Fruit fly (Drosophila melanogaster): ENCODE data around the gene CG14357.

The CG14357 gene

DNA sequence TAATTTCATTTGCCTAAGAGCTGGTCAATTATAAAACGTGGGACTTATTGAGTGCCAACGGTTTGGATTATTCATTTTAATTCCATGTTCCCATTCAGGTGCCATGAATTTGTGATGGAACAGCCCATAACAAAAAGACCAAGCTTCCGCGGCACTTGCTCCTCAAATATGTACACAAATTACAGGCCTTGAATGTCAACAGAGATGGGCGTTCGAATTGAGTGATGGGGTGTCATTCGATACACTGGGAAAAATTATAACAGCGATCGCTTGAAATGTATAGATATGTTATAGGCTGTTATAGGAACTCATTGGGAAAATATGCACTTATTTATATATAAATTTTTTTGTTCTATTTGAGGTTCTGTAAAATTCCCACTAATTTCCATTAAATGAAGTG lies 4.1 kb upstream of the CG14357 start:
- TF ChIP-seq psq (optimal IDR thresholded peaks at IDR 0.05) (no peak), Myc (optimal IDR thresholded peaks at IDR 0.05) (no peak), Sin3A (optimal IDR thresholded peaks at IDR 0.05) (no peak), ttk (optimal IDR thresholded peaks at IDR 0.05) (no peak), insv (optimal IDR thresholded peaks at IDR 0.05) (no peak), h (optimal IDR thresholded peaks at IDR 0.05) (no peak)

DNA sequence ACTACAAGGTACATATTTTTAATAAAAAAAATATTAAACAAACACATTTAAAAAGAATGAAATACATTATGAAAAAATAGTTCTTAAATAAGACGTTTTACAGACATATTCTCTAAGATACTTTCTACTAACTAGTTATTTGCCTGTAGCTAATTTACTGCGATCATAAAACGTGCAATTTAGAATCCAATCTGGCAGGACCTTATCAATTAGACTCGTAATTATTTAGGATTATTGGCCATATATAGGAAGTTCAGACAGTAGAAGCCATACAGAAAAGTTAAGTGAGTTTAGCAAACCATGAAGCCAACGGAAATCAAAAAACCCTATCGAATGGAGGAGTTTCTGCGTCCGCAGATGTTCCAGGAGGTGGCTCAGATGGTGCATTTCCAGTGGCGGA lies 2.8 kb downstream of the CG14357 start, which contains the start of gene Or88a:
TSS of gene Or88a (plus strand) at position 301 of the 400 bp plus-strand sequence.
- TF ChIP-seq Myc (optimal IDR thresholded peaks at IDR 0.05) (no peak), Sin3A (optimal IDR thresholded peaks at IDR 0.05) (no peak), h (optimal IDR thresholded peaks at IDR 0.05) (no peak), ttk (optimal IDR thresholded peaks at IDR 0.05) (no peak), insv (optimal IDR thresholded peaks at IDR 0.05) (no peak), psq (optimal IDR thresholded peaks at IDR 0.05) (no peak)

- no peak for TF ChIP-seq h (optimal IDR thresholded peaks at IDR 0.05)
- TF ChIP-seq insv (optimal IDR thresholded peaks at IDR 0.05), result no peak
- no peak for TF ChIP-seq ttk (optimal IDR thresholded peaks at IDR 0.05)
- TF ChIP-seq Myc (optimal IDR thresholded peaks at IDR 0.05), result no peak
These were observed 3.6 kb downstream of the CG14357 start, which contains the start of gene CG12402 for dm6 chr3R:14108158-14108921. Gene CG12402, minus strand, starts transcription at chr3R:14108321.

- TF ChIP-seq h (optimal IDR thresholded peaks at IDR 0.05) (no peak), Myc (optimal IDR thresholded peaks at IDR 0.05) (no peak), psq (optimal IDR thresholded peaks at IDR 0.05) (no peak)
These were observed 4.4 kb downstream of the CG14357 start for dm6 chr3R:14107597-14107996.

DNA sequence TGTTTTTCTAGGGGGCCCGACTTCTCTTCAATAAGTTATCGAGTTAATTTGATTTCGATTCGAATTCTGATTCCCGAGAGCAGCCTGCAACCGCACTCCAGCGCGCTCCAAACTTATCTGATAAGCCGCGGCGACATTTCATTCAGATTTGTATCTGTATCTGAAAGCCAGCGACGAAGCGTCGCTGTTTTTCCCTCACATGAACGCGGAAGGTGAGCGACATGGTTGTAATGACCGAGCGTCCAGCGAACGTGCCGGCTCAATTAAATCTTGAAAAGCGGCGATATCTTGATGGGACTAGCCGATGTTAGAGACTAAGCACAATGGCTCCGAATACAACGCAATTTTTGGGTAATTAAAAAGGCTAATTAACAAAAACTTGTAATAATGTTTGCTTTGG lies 8.9 kb downstream of the CG14357 start, which contains the start of gene PK1-R:
TSS of gene PK1-R (minus strand) at position 101 of the 400 bp plus-strand sequence.
- TF ChIP-seq Sin3A (optimal IDR thresholded peaks at IDR 0.05) (no peak), psq (optimal IDR thresholded peaks at IDR 0.05) (no peak), Myc (optimal IDR thresholded peaks at IDR 0.05) (no peak), ttk (optimal IDR thresholded peaks at IDR 0.05) (no peak), h (optimal IDR thresholded peaks at IDR 0.05) (no peak), insv (optimal IDR thresholded peaks at IDR 0.05) (no peak)

DNA sequence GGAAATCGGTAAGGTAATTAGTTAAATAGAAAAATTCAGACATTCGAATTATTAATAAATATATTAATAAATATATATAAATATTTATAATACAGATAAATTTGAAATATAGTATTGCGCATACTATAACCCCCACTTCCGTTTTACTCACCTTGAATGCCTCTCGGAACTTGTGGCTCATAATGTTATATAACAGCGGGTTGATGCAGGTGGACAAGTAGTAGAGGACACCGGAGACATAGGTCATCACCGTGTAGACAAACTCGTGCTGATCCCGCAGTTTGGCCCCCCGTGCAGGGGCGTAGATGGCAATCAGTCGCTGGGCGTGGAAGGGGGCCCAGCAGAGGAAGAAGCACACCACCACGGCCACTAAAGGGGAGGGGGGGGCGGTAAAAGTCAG lies 11.0 kb downstream of the CG14357 start:
- TF ChIP-seq ttk (optimal IDR thresholded peaks at IDR 0.05) (no peak), Myc (optimal IDR thresholded peaks at IDR 0.05) (no peak), Sin3A (optimal IDR thresholded peaks at IDR 0.05) (no peak), insv (optimal IDR thresholded peaks at IDR 0.05) (no peak), h (optimal IDR thresholded peaks at IDR 0.05) (no peak)

dm6 chr3R:14098527-14099109 lies 13.3 kb downstream of the CG14357 start:
- no peak for TF ChIP-seq Myc (optimal IDR thresholded peaks at IDR 0.05)
- TF ChIP-seq insv (optimal IDR thresholded peaks at IDR 0.05), result no peak
- TF ChIP-seq psq (optimal IDR thresholded peaks at IDR 0.05), result no peak
- no peak for TF ChIP-seq h (optimal IDR thresholded peaks at IDR 0.05)
- TF ChIP-seq ttk (optimal IDR thresholded peaks at IDR 0.05), result no peak
- no peak for TF ChIP-seq Sin3A (optimal IDR thresholded peaks at IDR 0.05)

- no peak for TF ChIP-seq h (optimal IDR thresholded peaks at IDR 0.05)
- no peak for TF ChIP-seq insv (optimal IDR thresholded peaks at IDR 0.05)
- no peak for TF ChIP-seq ttk (optimal IDR thresholded peaks at IDR 0.05)
- no peak for TF ChIP-seq Myc (optimal IDR thresholded peaks at IDR 0.05)
- no peak for TF ChIP-seq psq (optimal IDR thresholded peaks at IDR 0.05)
- no peak for TF ChIP-seq Sin3A (optimal IDR thresholded peaks at IDR 0.05)
These were observed 14.0 kb downstream of the CG14357 start, which contains the start of gene CG9920 for dm6 chr3R:14097980-14098379. Gene CG9920, minus strand, starts transcription at chr3R:14098080.

DNA sequence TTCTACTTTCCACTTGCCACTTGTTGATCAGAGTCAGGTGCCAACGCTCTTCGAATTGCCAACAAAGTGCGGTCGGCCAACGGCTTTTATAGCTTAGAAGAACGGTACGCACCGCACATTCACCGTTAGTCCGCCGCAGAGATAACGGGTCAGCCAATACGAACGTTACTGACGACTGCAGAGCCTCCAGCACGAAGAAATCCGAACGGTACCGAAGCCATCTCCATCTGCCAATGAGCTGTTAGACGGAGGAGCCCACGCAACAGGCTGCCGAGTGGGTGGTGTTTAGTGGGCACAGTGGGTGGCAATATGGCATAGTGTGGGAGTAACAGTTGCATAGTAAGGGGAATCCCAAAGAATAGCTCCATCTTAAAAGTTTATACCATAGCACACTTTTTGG lies 15.2 kb downstream of the CG14357 start, which contains the start of gene CCHa1:
TSS of gene CCHa1 (minus strand) at position 44 of the 400 bp plus-strand sequence.
- no peak for TF ChIP-seq psq (optimal IDR thresholded peaks at IDR 0.05)
- no peak for TF ChIP-seq Myc (optimal IDR thresholded peaks at IDR 0.05)
- TF ChIP-seq ttk (optimal IDR thresholded peaks at IDR 0.05), result no peak
- no peak for TF ChIP-seq Sin3A (optimal IDR thresholded peaks at IDR 0.05)

dm6 chr3R:14095916-14096315 lies 16.1 kb downstream of the CG14357 start:
- TF ChIP-seq ttk (optimal IDR thresholded peaks at IDR 0.05) (no peak), psq (optimal IDR thresholded peaks at IDR 0.05) (no peak)

DNA sequence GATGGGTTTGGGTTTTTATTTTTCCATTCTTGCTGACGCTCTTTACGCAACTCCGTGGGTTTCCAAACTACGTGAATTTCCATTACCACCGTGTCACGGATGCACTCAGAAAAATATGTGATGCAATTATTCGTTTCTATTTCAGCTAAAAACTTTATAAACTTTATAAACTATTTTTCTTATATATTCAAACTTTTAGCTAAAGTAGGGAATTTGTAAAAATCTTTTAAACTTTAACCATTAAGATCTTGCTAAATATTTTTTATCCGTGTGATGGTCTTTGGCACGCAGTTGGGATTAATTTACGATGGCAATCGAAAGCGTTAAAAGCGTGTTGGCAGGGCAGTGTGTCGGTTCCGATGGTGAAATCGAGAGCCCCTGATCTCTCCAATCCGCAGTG lies 16.5 kb downstream of the CG14357 start:
- TF ChIP-seq psq (optimal IDR thresholded peaks at IDR 0.05) (no peak), ttk (optimal IDR thresholded peaks at IDR 0.05) (no peak), Myc (optimal IDR thresholded peaks at IDR 0.05) (no peak), Sin3A (optimal IDR thresholded peaks at IDR 0.05) (no peak), h (optimal IDR thresholded peaks at IDR 0.05) (no peak), insv (optimal IDR thresholded peaks at IDR 0.05) (no peak)

DNA sequence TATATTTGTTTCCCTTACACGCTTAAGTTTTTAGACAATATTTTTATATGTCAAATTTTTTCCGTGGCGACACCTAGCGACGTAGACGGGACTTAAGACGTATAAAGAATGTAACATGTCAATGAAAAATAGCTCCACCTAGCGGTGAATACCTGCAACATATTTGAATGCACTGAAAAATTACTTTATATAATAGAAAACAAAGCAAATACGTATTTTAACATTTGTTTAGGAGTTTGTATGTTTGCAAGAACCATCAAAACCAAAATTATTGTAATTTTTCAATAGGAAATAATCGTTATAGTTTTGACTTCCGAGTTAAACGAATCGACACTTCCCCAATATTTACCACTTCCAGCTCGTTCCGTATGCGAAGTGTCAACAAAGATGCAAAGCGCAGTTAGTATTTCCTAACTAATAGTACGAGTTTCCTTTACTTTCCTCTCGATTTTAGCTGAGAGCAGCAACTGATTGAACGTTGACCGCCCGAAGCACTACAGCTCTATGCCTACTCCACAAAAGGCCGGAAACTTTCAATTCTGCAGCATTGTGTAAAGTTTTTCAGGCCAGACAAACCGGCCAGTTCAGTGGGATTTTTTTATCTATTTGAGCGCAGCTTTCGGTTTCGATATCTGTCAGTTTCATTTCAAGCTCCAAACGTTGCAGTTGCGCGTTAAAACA lies 22.9 kb downstream of the CG14357 start, which contains the start of gene Npc2b:
TSS of gene Npc2b (plus strand) at position 631 of the 681 bp plus-strand sequence.
- no peak for TF ChIP-seq ttk (optimal IDR thresholded peaks at IDR 0.05)
